Fruit fly (Drosophila melanogaster): ENCODE measurements around the gene CG7536.

dm6 chrX:18136910-18137849 is 48.8 kb upstream of the CG7536 start, which contains the start of gene ari-1:
- TF ChIP-seq cnc (optimal IDR thresholded peaks at IDR 0.05) (no peak), CG1620 (GFP tag; optimal IDR thresholded peaks at IDR 0.05) (no peak), kay (GFP tag; ENCODE audit: borderline replicate concordance) (peak; percentile 50), tj (GFP tag; optimal IDR thresholded peaks at IDR 0.05) (peak; percentile 87), pad (GFP tag; optimal IDR thresholded peaks at IDR 0.05) (peak; percentile 3), CG7101 (tag; optimal IDR thresholded peaks at IDR 0.05) (no peak), Clk (GFP tag; optimal IDR thresholded peaks at IDR 0.05) (no peak), ovo (GFP tag; optimal IDR thresholded peaks at IDR 0.05) (peak; percentile 26), CG12768 (GFP tag; optimal IDR thresholded peaks at IDR 0.05) (no peak), CG5204 (GFP tag; optimal IDR thresholded peaks at IDR 0.05) (no peak)
